Fruit fly (Drosophila melanogaster) whole organism, embryonic: Measurements from ENCODE around the gene ebd2.

Experiments used
- Ada2b ChIP-seq: fragments of 200-800 bp; sonication (Bioruptor generic); IDR thresholded peaks from 2 replicates; pipeline ENCODE4 v1.3.6; 2022; ENCODE audit warnings: missing biosample characterization, missing genetic modification characterization
- CG12071 ChIP-seq: fragments of 200-800 bp; sonication (Bioruptor generic); optimal IDR thresholded peaks from 3 replicates; lab custom pipeline; 2018; ENCODE audit warnings: missing biosample characterization, mild to moderate bottlenecking, missing genetic modification characterization
- CG1233 ChIP-seq: fragments of 200-800 bp; sonication (Bioruptor generic); optimal IDR thresholded peaks from 4 replicates; lab custom pipeline; 2018; ENCODE audit warnings: missing biosample characterization, mild to moderate bottlenecking, missing genetic modification characterization
- CG12744 ChIP-seq: fragments of 200-800 bp; sonication (Bioruptor generic); optimal IDR thresholded peaks from 2 replicates; lab custom pipeline; 2016; ENCODE audit warnings: missing biosample characterization, missing genetic modification characterization
- CG14050 ChIP-seq: fragments of 200-800 bp; sonication (Bioruptor generic); IDR thresholded peaks from 3 replicates; pipeline ENCODE4 v1.3.6; 2022; ENCODE audit warnings: missing biosample characterization, missing genetic modification characterization
- CG14965 ChIP-seq: fragments of 200-800 bp; sonication (Bioruptor generic); optimal IDR thresholded peaks from 2 replicates; lab custom pipeline; 2016; ENCODE audit warnings: missing biosample characterization, missing genetic modification characterization, borderline replicate concordance
- CG18599 ChIP-seq: fragments of 200-800 bp; sonication (Bioruptor generic); optimal IDR thresholded peaks from 3 replicates; lab custom pipeline; 2017; ENCODE audit warnings: missing biosample characterization, missing genetic modification characterization, mild to moderate bottlenecking, moderate library complexity, missing genetic modification reagents
- CG2199 ChIP-seq: fragments of 200-800 bp; sonication (Bioruptor generic); IDR thresholded peaks from 3 replicates; pipeline ENCODE4 v1.3.6; 2022; ENCODE audit warnings: missing biosample characterization, missing genetic modification characterization
- CG3163 ChIP-seq: fragments of 200-800 bp; sonication (Bioruptor generic); optimal IDR thresholded peaks from 3 replicates; lab custom pipeline; 2016; ENCODE audit warnings: missing biosample characterization, missing genetic modification characterization
- CG33557 ChIP-seq: fragments of 200-800 bp; sonication (Bioruptor generic); optimal IDR thresholded peaks from 2 replicates; lab custom pipeline; 2019; ENCODE audit warnings: missing biosample characterization, mild to moderate bottlenecking, missing genetic modification characterization, moderate library complexity
- CG7786 ChIP-seq: fragments of 200-800 bp; sonication (Bioruptor generic); optimal IDR thresholded peaks from 2 replicates; lab custom pipeline; 2016; ENCODE audit warnings: missing biosample characterization, missing genetic modification characterization
- CG8281 ChIP-seq: fragments of 200-800 bp; sonication (Bioruptor generic); optimal IDR thresholded peaks from 2 replicates; lab custom pipeline; 2018; ENCODE audit warnings: missing biosample characterization, mild to moderate bottlenecking, missing genetic modification characterization, moderate library complexity
- CG8478 ChIP-seq: fragments of >200 bp; optimal IDR thresholded peaks from 2 replicates; lab custom pipeline; 2018
- CG9437 ChIP-seq: fragments of 200-800 bp; sonication (Bioruptor generic); optimal IDR thresholded peaks from 2 replicates; lab custom pipeline; 2018; ENCODE audit warnings: missing biosample characterization, mild to moderate bottlenecking, missing genetic modification characterization
- CG9817 ChIP-seq: fragments of 200-800 bp; sonication (Bioruptor generic); optimal IDR thresholded peaks from 2 replicates; lab custom pipeline; 2018; ENCODE audit warnings: missing biosample characterization, mild to moderate bottlenecking, missing genetic modification characterization, moderate library complexity
- CG9932 ChIP-seq: fragments of 200-800 bp; sonication (Bioruptor generic); IDR thresholded peaks from 2 replicates; pipeline ENCODE4 v1.3.6; 2022; ENCODE audit warnings: missing biosample characterization, missing genetic modification characterization
- Camta ChIP-seq: fragments of 200-800 bp; sonication (Bioruptor generic); optimal IDR thresholded peaks from 2 replicates; lab custom pipeline; 2016; ENCODE audit warnings: missing biosample characterization, missing genetic modification characterization
- D ChIP-seq, 2 experiments: fragments of 200-800 bp in 1 of 2; fragments of >200 bp in 1 of 2; sonication (Bioruptor generic) in 1 of 2; optimal IDR thresholded peaks; 2 replicates in 1 of 2; 3 replicates in 1 of 2; lab custom pipeline; 2017; ENCODE audit warnings: mild to moderate bottlenecking in 1 of 2, missing biosample characterization in 1 of 2, missing genetic modification characterization in 1 of 2, missing genetic modification reagents in 1 of 2
- D19B ChIP-seq: fragments of 200-800 bp; sonication (Bioruptor generic); optimal IDR thresholded peaks from 2 replicates; lab custom pipeline; 2017; ENCODE audit warnings: missing biosample characterization, mild to moderate bottlenecking, missing genetic modification characterization
- Dref ChIP-seq: fragments of 200-800 bp; sonication (Bioruptor generic); IDR thresholded peaks from 2 replicates; pipeline ENCODE4 v1.3.6; 2022; ENCODE audit warnings: missing biosample characterization, missing genetic modification characterization
- Ets65A ChIP-seq: fragments of 200-800 bp; sonication (Bioruptor generic); peaks from one replicate; lab custom pipeline; 2016; ENCODE audit warnings: missing biosample characterization, missing genetic modification characterization
- Hr39 ChIP-seq: fragments of >200 bp; optimal IDR thresholded peaks from 2 replicates; lab custom pipeline; 2017
- Med ChIP-seq: fragments of 200-800 bp; sonication (Bioruptor generic); peaks from one replicate; lab custom pipeline; 2016; ENCODE audit warnings: missing biosample characterization, missing genetic modification characterization, mild to moderate bottlenecking, inconsistent platforms, moderate library complexity
- Nf-YA ChIP-seq: fragments of 200-800 bp; sonication (Bioruptor generic); IDR thresholded peaks from 2 replicates; pipeline ENCODE4 v1.3.6; 2022; ENCODE audit warnings: missing biosample characterization, missing genetic modification characterization
- Sox102F ChIP-seq: fragments of 200-800 bp; sonication (Bioruptor generic); optimal IDR thresholded peaks from 2 replicates; lab custom pipeline; 2018; ENCODE audit warnings: missing biosample characterization, mild to moderate bottlenecking, missing genetic modification characterization, moderate library complexity
- Stat92E ChIP-seq, 3 experiments: fragments of >200 bp in 2 of 3; fragments of 200-800 bp in 1 of 3; sonication (Bioruptor generic) in 1 of 3; optimal IDR thresholded peaks; 2 replicates each; lab custom pipeline; 2017 to 2019; ENCODE audit warnings: missing biosample characterization in 3 of 3, missing genetic modification characterization in 3 of 3, mild to moderate bottlenecking in 1 of 3, moderate library complexity in 1 of 3
- Trl ChIP-seq, 3 experiments: fragments of >200 bp in 2 of 3; fragments of 200-800 bp in 1 of 3; sonication (Bioruptor generic) in 1 of 3; optimal IDR thresholded peaks; 2 replicates in 1 of 3; 3 replicates in 2 of 3; lab custom pipeline; 2016 to 2017; ENCODE audit warnings: missing biosample characterization in 1 of 3, missing genetic modification characterization in 1 of 3
- abd-A ChIP-seq: fragments of 200-800 bp; sonication (Bioruptor generic); optimal IDR thresholded peaks from 3 replicates; lab custom pipeline; 2019; ENCODE audit warnings: missing biosample characterization, mild to moderate bottlenecking, missing genetic modification characterization, moderate library complexity
- al ChIP-seq: fragments of 200-800 bp; sonication (Bioruptor generic); IDR thresholded peaks from 2 replicates; pipeline ENCODE4 v1.3.6; 2022; ENCODE audit warnings: missing biosample characterization, missing genetic modification characterization
- crol ChIP-seq: fragments of 200-800 bp; sonication (Bioruptor generic); IDR thresholded peaks from 2 replicates; pipeline ENCODE4 v1.3.6; 2022; ENCODE audit warnings: missing biosample characterization, missing genetic modification characterization
- emc ChIP-seq: fragments of 200-800 bp; sonication (Bioruptor generic); optimal IDR thresholded peaks from 2 replicates; lab custom pipeline; 2016; ENCODE audit warnings: missing biosample characterization, missing genetic modification characterization
- esg ChIP-seq: fragments of 200-800 bp; sonication (Bioruptor generic); conservative IDR thresholded peaks from 2 replicates; pipeline ENCODE4 v1.3.6; 2022; ENCODE audit warnings: missing biosample characterization, missing genetic modification characterization
- nerfin-1 ChIP-seq: fragments of 200-800 bp; sonication (Bioruptor generic); optimal IDR thresholded peaks from 3 replicates; lab custom pipeline; 2019; ENCODE audit warnings: missing biosample characterization, mild to moderate bottlenecking, missing genetic modification characterization, moderate library complexity
- pita ChIP-seq: fragments of 200-800 bp; sonication (Bioruptor generic); optimal IDR thresholded peaks from 2 replicates; lab custom pipeline; 2017; ENCODE audit warnings: missing biosample characterization, mild to moderate bottlenecking, missing genetic modification characterization
- sima ChIP-seq: fragments of 200-800 bp; sonication (Bioruptor generic); optimal IDR thresholded peaks from 2 replicates; lab custom pipeline; 2016; ENCODE audit warnings: missing biosample characterization, missing genetic modification characterization
- stc ChIP-seq: fragments of 200-800 bp; sonication (Bioruptor generic); IDR thresholded peaks from 2 replicates; pipeline ENCODE4 v1.3.6; 2022; ENCODE audit warnings: missing biosample characterization, missing genetic modification characterization
- tgo ChIP-seq: fragments of 200-800 bp; sonication (Bioruptor generic); IDR thresholded peaks from 3 replicates; pipeline ENCODE4 v1.3.6; 2022; ENCODE audit warnings: missing biosample characterization, missing genetic modification characterization
- twi ChIP-seq: fragments of 200-800 bp; optimal IDR thresholded peaks from 2 replicates; lab custom pipeline; 2019; ENCODE audit warnings: missing biosample characterization, mild to moderate bottlenecking, missing genetic modification characterization, moderate library complexity
- wek ChIP-seq: fragments of 200-800 bp; sonication (Bioruptor generic); optimal IDR thresholded peaks from 3 replicates; lab custom pipeline; 2018; ENCODE audit warnings: missing biosample characterization, mild to moderate bottlenecking, missing genetic modification characterization, moderate library complexity
- zf30C ChIP-seq: fragments of 200-800 bp; sonication (Bioruptor generic); optimal IDR thresholded peaks from 3 replicates; lab custom pipeline; 2018; ENCODE audit warnings: missing biosample characterization, mild to moderate bottlenecking, missing genetic modification characterization

ebd2 gene

DNA sequence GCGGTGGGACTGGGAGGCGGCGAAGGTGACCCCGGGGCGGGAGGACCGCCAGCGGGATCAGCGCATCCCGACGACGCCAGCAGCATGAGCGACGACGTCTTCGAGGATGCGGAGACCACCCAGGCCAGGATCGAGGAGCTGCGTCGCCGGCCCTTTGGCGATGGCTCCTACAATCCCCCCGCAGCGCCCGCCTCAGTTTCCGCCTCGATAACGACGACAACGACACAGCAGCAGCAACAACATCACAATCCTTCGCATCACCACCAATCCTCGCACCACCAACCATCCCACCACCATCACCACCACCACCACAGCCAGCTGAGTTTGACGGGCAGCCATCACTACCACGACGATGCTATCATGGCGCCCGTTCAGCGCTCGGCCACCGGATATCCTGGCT is 29.1 kb downstream of the ebd2 start:
- TF ChIP-seq CG1233 (GFP tag; lab: Kevin White, UChicago) (no peak), CG8478 (lab: Kevin White, UChicago) (peak; percentile 83), Camta (GFP tag; lab: Kevin White, UChicago) (no peak), CG8281 (no peak), Med (GFP tag; lab: Kevin White, UChicago) (peak; percentile 22), Ets65A (peak; percentile 66), D (optimal IDR thresholded peaks at IDR 0.05; lab: Kevin White, UChicago) (no peak), D (GFP tag; optimal IDR thresholded peaks at IDR 0.05; lab: Kevin White, UChicago) (no peak), Dref (GFP tag; lab: Robert Waterston, UW) (0 out of 2 replicates have a peak, but pooled peaks have one; percentile 8), Hr39 (lab: Kevin White, UChicago) (peak; percentile 24)
- TF ChIP-seq, all 482 proteins: peak for 5

DNA sequence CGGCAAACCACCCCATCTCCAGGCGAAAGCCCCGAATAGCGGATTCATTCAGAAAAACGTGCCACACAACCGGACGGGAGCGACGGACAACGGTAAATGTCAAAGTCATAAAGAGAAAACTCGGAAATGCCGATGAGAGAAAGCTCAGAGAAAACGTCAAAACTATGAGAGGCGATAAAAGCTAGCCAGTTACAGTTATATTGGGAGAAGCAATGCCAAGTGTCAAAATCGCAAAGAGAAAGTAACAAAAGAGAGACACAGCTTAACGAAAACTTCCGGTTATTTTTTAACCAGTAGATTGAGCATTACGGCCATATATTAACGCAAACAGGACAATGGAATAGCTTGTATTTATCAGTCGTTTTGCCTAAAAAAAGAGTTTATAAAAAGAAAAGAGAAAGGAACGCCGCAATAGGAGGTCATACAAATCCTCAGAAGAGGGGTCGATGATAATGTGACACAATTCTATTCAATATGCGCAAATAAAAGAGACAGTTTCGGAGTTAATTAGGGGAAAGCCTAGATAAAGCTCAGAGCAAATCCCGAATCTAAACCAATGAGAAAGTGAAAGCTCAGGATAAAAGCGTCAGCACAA is 29.7 kb downstream of the ebd2 start:
- TF ChIP-seq CG2199 (GFP tag; lab: Robert Waterston, UW), result no peak
- no peak for TF ChIP-seq sima (GFP tag; lab: Kevin White, UChicago)
- peak; percentile 57 for TF ChIP-seq CG18599 (GFP tag; lab: Kevin White, UChicago)
- no peak for TF ChIP-seq Ada2b (GFP tag; lab: Robert Waterston, UW)
- peak; percentile 78 for TF ChIP-seq CG3163
- TF ChIP-seq esg (GFP tag; lab: Robert Waterston, UW), result no peak
- TF ChIP-seq Nf-YA, result no peak
- TF ChIP-seq CG12744 (GFP tag; lab: Kevin White, UChicago), result no peak
- no peak for TF ChIP-seq pita (GFP tag; lab: Kevin White, UChicago)
- TF ChIP-seq tgo (GFP tag; lab: Robert Waterston, UW), result no peak
- TF ChIP-seq CG12071 (GFP tag; lab: Kevin White, UChicago), result no peak
- no peak for TF ChIP-seq twi (tag; lab: Kevin White, UChicago)
- peak; percentile 54 to 80 for TF ChIP-seq Trl (optimal IDR thresholded peaks at IDR 0.05; lab: Kevin White, UChicago)
- TF ChIP-seq Trl (GFP tag; optimal IDR thresholded peaks at IDR 0.05; lab: Kevin White, UChicago), result no peak
- no peak for TF ChIP-seq CG9817 (tag; lab: Kevin White, UChicago)
- TF ChIP-seq crol (GFP tag; lab: Robert Waterston, UW), result no peak
- no peak for TF ChIP-seq D19B (GFP tag; lab: Kevin White, UChicago)
- peak; percentile 89 for TF ChIP-seq abd-A
- TF ChIP-seq CG9437, result no peak
- TF ChIP-seq Stat92E (GFP tag; optimal IDR thresholded peaks at IDR 0.05; lab: Kevin White, UChicago), result no peak
- TF ChIP-seq emc, result no peak
- no peak for TF ChIP-seq CG9932 (GFP tag; lab: Robert Waterston, UW)
- TF ChIP-seq CG7786, result no peak
- TF ChIP-seq Sox102F (GFP tag; lab: Kevin White, UChicago), result no peak
- TF ChIP-seq stc (GFP tag; lab: Robert Waterston, UW), result no peak
- no peak for TF ChIP-seq nerfin-1 (tag; lab: Kevin White, UChicago)
- TF ChIP-seq CG33557 (GFP tag; lab: Kevin White, UChicago), result no peak
- TF ChIP-seq CG14965 (GFP tag; lab: Kevin White, UChicago), result no peak
- TF ChIP-seq zf30C (GFP tag; lab: Kevin White, UChicago), result no peak
- TF ChIP-seq al (GFP tag; lab: Robert Waterston, UW), result no peak
- no peak for TF ChIP-seq CG14050
- TF ChIP-seq wek, result no peak
